Worm (Caenorhabditis elegans) whole organism, mixed stage, embryonic: ENCODE measurements around the gene gei-6.
A peak's percentile ranks its signal among the peaks of the same experiment; 100 is the strongest.

Experiments
- M03D4.4 ChIP-seq: sonication (generic microtip); optimal IDR thresholded peaks from 2 replicates; lab custom pipeline; 2017; ENCODE audit warnings: mild to moderate bottlenecking, missing genetic modification characterization, missing compliant biosample characterization
- bed-3 ChIP-seq: fragments of 200-800 bp; sonication (Bioruptor generic); optimal IDR thresholded peaks from 3 replicates; lab custom pipeline; 2018; ENCODE audit warnings: mild to moderate bottlenecking, missing genetic modification characterization, moderate library complexity, missing compliant biosample characterization
- blmp-1 ChIP-seq: fragments of 150-350 bp; optimal IDR thresholded peaks from 2 replicates; lab custom pipeline; 2014; ENCODE audit warnings: missing biosample characterization, missing genetic modification characterization
- ceh-39 ChIP-seq: fragments of 150-350 bp; optimal IDR thresholded peaks from 2 replicates; lab custom pipeline; 2014; ENCODE audit warnings: missing biosample characterization, missing genetic modification characterization
- ceh-43 ChIP-seq: fragments of 200-800 bp; sonication (Bioruptor generic); optimal IDR thresholded peaks from 2 replicates; lab custom pipeline; 2018; ENCODE audit warnings: mild to moderate bottlenecking, missing genetic modification characterization, moderate library complexity, missing compliant biosample characterization
- ceh-83 ChIP-seq: fragments of 200-800 bp; sonication (Bioruptor generic); optimal IDR thresholded peaks from 2 replicates; lab custom pipeline; 2018; ENCODE audit warnings: mild to moderate bottlenecking, missing genetic modification characterization, missing compliant biosample characterization
- ces-1 ChIP-seq: fragments of 150-350 bp; optimal IDR thresholded peaks from 2 replicates; lab custom pipeline; 2014; ENCODE audit warnings: missing biosample characterization, missing genetic modification reagents, missing genetic modification characterization
- cnd-1 ChIP-seq: fragments of 200-800 bp; sonication (Bioruptor generic); optimal IDR thresholded peaks from 2 replicates; lab custom pipeline; 2018; ENCODE audit warnings: mild to moderate bottlenecking, missing genetic modification characterization, missing compliant biosample characterization
- drap-1 ChIP-seq: fragments of 200-800 bp; sonication (Bioruptor generic); optimal IDR thresholded peaks from 3 replicates; lab custom pipeline; 2018; ENCODE audit warnings: mild to moderate bottlenecking, missing genetic modification characterization, missing compliant biosample characterization
- elt-1 ChIP-seq: sonication (generic microtip); optimal IDR thresholded peaks from 2 replicates; lab custom pipeline; 2017; ENCODE audit warnings: missing genetic modification characterization, mild to moderate bottlenecking, missing compliant biosample characterization, antibody characterized with exemption, moderate library complexity, borderline replicate concordance; ENCODE audit not compliant: insufficient read depth
- elt-3 ChIP-seq: fragments of 150-350 bp; optimal IDR thresholded peaks from 2 replicates; lab custom pipeline; 2014; ENCODE audit warnings: missing biosample characterization, missing genetic modification characterization
- flh-1 ChIP-seq: fragments of 200-800 bp; sonication (Bioruptor generic); optimal IDR thresholded peaks from 2 replicates; lab custom pipeline; 2018; ENCODE audit warnings: mild to moderate bottlenecking, missing genetic modification characterization, moderate library complexity, missing compliant biosample characterization
- ham-2 ChIP-seq: fragments of 200-800 bp; sonication (Bioruptor generic); optimal IDR thresholded peaks from 2 replicates; lab custom pipeline; 2018; ENCODE audit warnings: mild to moderate bottlenecking, missing genetic modification characterization, missing compliant biosample characterization
- hlh-1 ChIP-seq: fragments of 150-350 bp; optimal IDR thresholded peaks from 2 replicates; lab custom pipeline; 2014; ENCODE audit warnings: missing biosample characterization, missing genetic modification reagents, missing genetic modification characterization
- lin-13 ChIP-seq: fragments of 150-350 bp; optimal IDR thresholded peaks from 2 replicates; lab custom pipeline; 2014; ENCODE audit warnings: missing biosample characterization, missing genetic modification characterization
- lin-32 ChIP-seq: fragments of 200-800 bp; sonication (Bioruptor generic); optimal IDR thresholded peaks from 2 replicates; lab custom pipeline; 2018; ENCODE audit warnings: mild to moderate bottlenecking, missing genetic modification characterization, missing compliant biosample characterization
- lsy-2 ChIP-seq: fragments of 150-350 bp; optimal IDR thresholded peaks from 2 replicates; lab custom pipeline; 2014; ENCODE audit warnings: missing biosample characterization, missing genetic modification characterization
- mab-5 ChIP-seq: fragments of 150-350 bp; optimal IDR thresholded peaks from 2 replicates; lab custom pipeline; 2014; ENCODE audit warnings: missing biosample characterization, missing genetic modification characterization
- mep-1 ChIP-seq: fragments of 150-350 bp; optimal IDR thresholded peaks from 2 replicates; lab custom pipeline; 2017; ENCODE audit warnings: missing biosample characterization, missing genetic modification reagents, missing genetic modification characterization, inconsistent platforms
- mls-2 ChIP-seq: sonication (generic microtip); optimal IDR thresholded peaks from 2 replicates; lab custom pipeline; 2016; ENCODE audit warnings: mild to moderate bottlenecking, missing genetic modification characterization, moderate library complexity, missing compliant biosample characterization
- nhr-12 ChIP-seq: fragments of 150-350 bp; optimal IDR thresholded peaks from 2 replicates; lab custom pipeline; 2014; ENCODE audit warnings: missing biosample characterization, missing genetic modification characterization
- nhr-2 ChIP-seq: fragments of 150-350 bp; optimal IDR thresholded peaks from 2 replicates; lab custom pipeline; 2014; ENCODE audit warnings: missing biosample characterization, missing genetic modification characterization
- nhr-237 ChIP-seq: fragments of 150-350 bp; optimal IDR thresholded peaks from 2 replicates; lab custom pipeline; 2014; ENCODE audit warnings: missing biosample characterization, missing genetic modification characterization
- nhr-28 ChIP-seq: fragments of 150-350 bp; optimal IDR thresholded peaks from 2 replicates; lab custom pipeline; 2014; ENCODE audit warnings: missing biosample characterization, missing genetic modification characterization
- nhr-76 ChIP-seq: sonication (generic microtip); optimal IDR thresholded peaks from 2 replicates; lab custom pipeline; 2017; ENCODE audit warnings: missing biosample characterization, missing genetic modification characterization
- pha-4 ChIP-seq: fragments of 150-350 bp; optimal IDR thresholded peaks from 2 replicates; lab custom pipeline; 2018; ENCODE audit warnings: missing biosample characterization, missing genetic modification reagents, missing genetic modification characterization
- sem-2 ChIP-seq: fragments of 200-800 bp; sonication (Bioruptor generic); optimal IDR thresholded peaks from 2 replicates; lab custom pipeline; 2018; ENCODE audit warnings: mild to moderate bottlenecking, missing genetic modification characterization, missing compliant biosample characterization
- snpc-4 ChIP-seq: fragments of 150-350 bp; optimal IDR thresholded peaks from 2 replicates; lab custom pipeline; 2014; ENCODE audit warnings: missing biosample characterization, missing genetic modification characterization
- sptf-1 ChIP-seq: sonication (generic microtip); optimal IDR thresholded peaks from 2 replicates; lab custom pipeline; 2017; ENCODE audit warnings: mild to moderate bottlenecking, missing genetic modification characterization, moderate library complexity, missing compliant biosample characterization
- tbx-8 ChIP-seq: fragments of 200-800 bp; sonication (Bioruptor generic); optimal IDR thresholded peaks from 2 replicates; lab custom pipeline; 2018; ENCODE audit warnings: mild to moderate bottlenecking, missing genetic modification characterization, moderate library complexity, missing compliant biosample characterization
- unc-120 ChIP-seq: sonication (generic microtip); optimal IDR thresholded peaks from 2 replicates; lab custom pipeline; 2017; ENCODE audit warnings: missing genetic modification characterization, missing compliant biosample characterization; ENCODE audit not compliant: poor library complexity, severe bottlenecking
- unc-39 ChIP-seq: fragments of 150-350 bp; optimal IDR thresholded peaks from 2 replicates; lab custom pipeline; 2014; ENCODE audit warnings: missing biosample characterization, missing genetic modification characterization
- unc-62 ChIP-seq: fragments of 150-350 bp; optimal IDR thresholded peaks from 2 replicates; lab custom pipeline; 2014; ENCODE audit warnings: missing biosample characterization, missing genetic modification reagents, missing genetic modification characterization
- zip-8 ChIP-seq: fragments of 150-350 bp; optimal IDR thresholded peaks from 2 replicates; lab custom pipeline; 2014; ENCODE audit warnings: missing biosample characterization, missing genetic modification characterization
- ztf-11 ChIP-seq: fragments of 150-350 bp; optimal IDR thresholded peaks from 2 replicates; lab custom pipeline; 2014; ENCODE audit warnings: missing biosample characterization, missing genetic modification characterization

Gene gei-6

DNA sequence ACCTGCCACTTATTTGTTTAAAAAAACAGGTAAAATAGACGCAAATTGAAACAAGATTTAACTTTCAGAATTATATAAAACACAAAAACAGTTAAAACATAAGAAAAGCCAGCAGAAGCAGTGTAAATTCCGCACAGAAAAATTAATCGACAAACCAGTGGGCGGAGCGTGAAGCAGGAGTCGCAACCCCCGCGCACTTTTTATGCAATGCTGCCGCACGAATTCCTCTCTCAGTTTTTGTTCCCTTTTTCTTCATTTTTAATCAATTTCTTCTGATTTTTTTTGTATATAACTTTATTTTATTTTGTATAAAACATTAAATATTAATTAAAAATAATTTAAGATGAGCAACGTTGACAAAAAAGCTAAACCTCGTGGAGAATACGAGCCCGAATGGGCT lies at the start of gene gei-6, which contains the start of gene krr-1:
TSS of gene gei-6 (minus strand) at position 2 of the 400 bp plus-strand sequence.
TSS of gene krr-1 (plus strand) at position 344 of the 400 bp plus-strand sequence.
- TF ChIP-seq M03D4.4 (tag; lab: Kevin White, UChicago) (peak; percentile 91), elt-1 (peak; percentile 60), drap-1 (peak; percentile 80), mab-5 (peak; percentile 31), lsy-2 (tag; lab: Kevin White, UChicago) (peak; percentile 65), pha-4 (tag; lab: Kevin White, UChicago) (peak; percentile 4), elt-3 (tag; lab: Kevin White, UChicago) (peak; percentile 1), flh-1 (GFP tag; lab: Kevin White, UChicago) (peak; percentile 55), lin-13 (tag; lab: Kevin White, UChicago) (peak; percentile 74), mls-2 (peak; percentile 87), nhr-237 (tag; lab: Kevin White, UChicago) (peak; percentile 39), ceh-83 (GFP tag; lab: Kevin White, UChicago) (peak; percentile 70), sptf-1 (peak; percentile 94), mep-1 (tag; lab: Kevin White, UChicago) (peak; percentile 82), sem-2 (GFP tag; lab: Kevin White, UChicago) (peak; percentile 71), ceh-43 (GFP tag; lab: Kevin White, UChicago) (peak; percentile 89), blmp-1 (tag; lab: Kevin White, UChicago) (peak; percentile 81), unc-62 (GFP tag; lab: Kevin White, UChicago) (peak; percentile 7), bed-3 (GFP tag; lab: Kevin White, UChicago) (peak; percentile 73), ces-1 (GFP tag; lab: Kevin White, UChicago) (peak; percentile 19), nhr-76 (peak; percentile 44), cnd-1 (peak; percentile 80), ham-2 (GFP tag; lab: Kevin White, UChicago) (peak; percentile 79), hlh-1 (tag; lab: Kevin White, UChicago) (peak; percentile 86), zip-8 (tag; lab: Kevin White, UChicago) (no peak), unc-39 (tag; lab: Kevin White, UChicago) (no peak), snpc-4 (no peak), unc-120 (peak; percentile 70), ceh-39 (tag; lab: Kevin White, UChicago) (no peak), nhr-2 (tag; lab: Kevin White, UChicago) (no peak), lin-32 (GFP tag; lab: Kevin White, UChicago) (peak; percentile 74), tbx-8 (peak; percentile 76), ztf-11 (tag; lab: Kevin White, UChicago) (peak; percentile 89), nhr-28 (tag; lab: Kevin White, UChicago) (no peak), nhr-12 (tag; lab: Kevin White, UChicago) (peak; percentile 46)
- TF ChIP-seq, all 35 proteins: peak for 29

DNA sequence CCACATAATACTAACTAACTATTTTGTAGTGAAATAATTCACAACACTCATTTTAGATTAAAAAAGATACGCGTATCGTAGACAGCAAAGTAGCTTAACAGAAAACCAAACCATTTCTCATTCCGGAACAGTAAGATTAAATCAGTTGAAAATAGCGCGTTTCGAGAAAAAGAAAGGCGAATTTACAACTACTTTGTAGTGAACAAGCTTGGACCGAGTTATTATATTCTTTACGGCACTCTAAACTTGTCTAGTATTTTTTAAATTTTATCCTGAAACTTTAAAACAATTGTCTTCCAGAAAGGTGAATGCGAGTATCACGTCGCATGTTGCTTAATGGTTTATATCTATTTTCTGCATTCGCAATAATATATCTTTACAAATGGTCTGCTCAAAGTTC lies 48.4 kb upstream of the gei-6 start, which contains the start of gene C13A2.4:
TSS of gene C13A2.4 (plus strand) at position 301 of the 400 bp plus-strand sequence.
- TF ChIP-seq drap-1 (no peak), unc-39 (tag; lab: Kevin White, UChicago) (no peak), lin-13 (tag; lab: Kevin White, UChicago) (no peak), lsy-2 (tag; lab: Kevin White, UChicago) (no peak), blmp-1 (tag; lab: Kevin White, UChicago) (no peak), elt-1 (no peak), ceh-83 (GFP tag; lab: Kevin White, UChicago) (no peak), sptf-1 (no peak), pha-4 (tag; lab: Kevin White, UChicago) (no peak), zip-8 (tag; lab: Kevin White, UChicago) (no peak), flh-1 (GFP tag; lab: Kevin White, UChicago) (no peak), nhr-76 (no peak), unc-120 (no peak), cnd-1 (no peak), sem-2 (GFP tag; lab: Kevin White, UChicago) (no peak), ceh-43 (GFP tag; lab: Kevin White, UChicago) (no peak), lin-32 (GFP tag; lab: Kevin White, UChicago) (no peak), M03D4.4 (tag; lab: Kevin White, UChicago) (no peak), bed-3 (GFP tag; lab: Kevin White, UChicago) (no peak), mep-1 (tag; lab: Kevin White, UChicago) (no peak)

ce11 chrV:7275491-7275890 lies 44.8 kb upstream of the gei-6 start, which contains the start of gene C13A2.5:
Gene C13A2.5, plus strand, starts transcription at chrV:7275791.
- TF ChIP-seq ztf-11 (tag; lab: Kevin White, UChicago) (no peak), unc-39 (tag; lab: Kevin White, UChicago) (no peak), hlh-1 (tag; lab: Kevin White, UChicago) (no peak), blmp-1 (tag; lab: Kevin White, UChicago) (no peak), M03D4.4 (tag; lab: Kevin White, UChicago) (no peak), unc-120 (no peak), nhr-12 (tag; lab: Kevin White, UChicago) (no peak), ceh-39 (tag; lab: Kevin White, UChicago) (no peak)
